Fruit fly (Drosophila melanogaster) whole organism, pupa: ENCODE results near the gene Rpn7.

Experiments
- CG10348 ChIP-seq: fragments of 200-800 bp; sonication (Bioruptor generic); IDR thresholded peaks from 2 replicates; pipeline ENCODE4 v1.3.6; 2022; ENCODE audit warnings: missing biosample characterization, missing genetic modification characterization
- CG12605 ChIP-seq: fragments of 200-800 bp; sonication (Bioruptor generic); IDR thresholded peaks from 2 replicates; pipeline ENCODE4 v1.3.6; 2022; ENCODE audit warnings: missing biosample characterization, missing genetic modification characterization
- CG13204 ChIP-seq: fragments of 200-800 bp; sonication (Bioruptor generic); optimal IDR thresholded peaks from 2 replicates; lab custom pipeline; 2018; ENCODE audit warnings: missing biosample characterization, mild to moderate bottlenecking, missing genetic modification characterization, moderate library complexity
- CG14655 ChIP-seq: fragments of 200-800 bp; sonication (Bioruptor generic); optimal IDR thresholded peaks from 3 replicates; lab custom pipeline; 2017; ENCODE audit warnings: mild to moderate bottlenecking, missing biosample characterization, missing genetic modification reagents, missing genetic modification characterization
- CG15710 ChIP-seq: fragments of 200-800 bp; sonication (Bioruptor generic); optimal IDR thresholded peaks from 2 replicates; lab custom pipeline; 2018; ENCODE audit warnings: missing biosample characterization, mild to moderate bottlenecking, missing genetic modification characterization, moderate library complexity
- CG17806 ChIP-seq: fragments of 200-800 bp; sonication (Bioruptor generic); optimal IDR thresholded peaks from 2 replicates; lab custom pipeline; 2018; ENCODE audit warnings: missing biosample characterization, mild to moderate bottlenecking, missing genetic modification characterization, moderate library complexity
- CG32121 ChIP-seq: fragments of 200-800 bp; sonication (Bioruptor generic); IDR thresholded peaks from 2 replicates; pipeline ENCODE4 v1.3.6; 2022; ENCODE audit warnings: missing biosample characterization, missing genetic modification characterization
- CG34367 ChIP-seq: fragments of 200-800 bp; sonication (Bioruptor generic); optimal IDR thresholded peaks from 2 replicates; lab custom pipeline; 2018; ENCODE audit warnings: missing biosample characterization, mild to moderate bottlenecking, missing genetic modification characterization
- CG4496 ChIP-seq: fragments of 200-800 bp; sonication (Bioruptor generic); IDR thresholded peaks from 3 replicates; pipeline ENCODE4 v1.3.6; 2022; ENCODE audit warnings: missing biosample characterization, missing genetic modification characterization
- CG8159 ChIP-seq: fragments of 200-800 bp; sonication (Bioruptor generic); optimal IDR thresholded peaks from 3 replicates; lab custom pipeline; 2018; ENCODE audit warnings: missing biosample characterization, mild to moderate bottlenecking, missing genetic modification characterization, moderate library complexity
- CG8301 ChIP-seq: fragments of 200-800 bp; sonication (Bioruptor generic); optimal IDR thresholded peaks from 2 replicates; lab custom pipeline; 2018; ENCODE audit warnings: missing biosample characterization, mild to moderate bottlenecking, missing genetic modification characterization
- CG9948 ChIP-seq: fragments of 200-800 bp; sonication (Bioruptor generic); optimal IDR thresholded peaks from 2 replicates; lab custom pipeline; 2018; ENCODE audit warnings: missing biosample characterization, mild to moderate bottlenecking, missing genetic modification characterization, moderate library complexity
- D1 ChIP-seq: fragments of 200-800 bp; sonication (Bioruptor generic); optimal IDR thresholded peaks from 2 replicates; lab custom pipeline; 2018; ENCODE audit warnings: missing biosample characterization, mild to moderate bottlenecking, missing genetic modification characterization, moderate library complexity
- EcR ChIP-seq: fragments of 200-800 bp; sonication (Bioruptor generic); optimal IDR thresholded peaks from 3 replicates; lab custom pipeline; 2019; ENCODE audit warnings: missing biosample characterization, missing genetic modification characterization, mild to moderate bottlenecking, moderate library complexity, missing genetic modification reagents
- Ets98B ChIP-seq: fragments of 200-800 bp; sonication (Bioruptor generic); IDR thresholded peaks from 2 replicates; pipeline ENCODE4 v1.3.6; 2022; ENCODE audit warnings: missing biosample characterization, missing genetic modification characterization
- Pif1A ChIP-seq: fragments of 200-800 bp; sonication (Bioruptor generic); optimal IDR thresholded peaks from 3 replicates; lab custom pipeline; 2016; ENCODE audit warnings: missing biosample characterization, missing genetic modification characterization
- Pif1B ChIP-seq: fragments of 200-800 bp; sonication (Bioruptor generic); optimal IDR thresholded peaks from 3 replicates; lab custom pipeline; 2016; ENCODE audit warnings: missing biosample characterization, missing genetic modification characterization
- Snoo ChIP-seq: fragments of 200-800 bp; sonication (Bioruptor generic); optimal IDR thresholded peaks from 3 replicates; lab custom pipeline; 2017; ENCODE audit warnings: missing biosample characterization, mild to moderate bottlenecking, missing genetic modification characterization, inconsistent platforms
- fd96Ca ChIP-seq: fragments of 200-800 bp; sonication (Bioruptor generic); IDR thresholded peaks from 3 replicates; pipeline ENCODE4 v1.3.6; 2022; ENCODE audit warnings: missing biosample characterization, missing genetic modification characterization
- gl ChIP-seq: fragments of 200-800 bp; sonication (Bioruptor generic); optimal IDR thresholded peaks from 2 replicates; lab custom pipeline; 2018; ENCODE audit warnings: missing biosample characterization, mild to moderate bottlenecking, missing genetic modification characterization
- rn ChIP-seq: fragments of 200-800 bp; sonication (Bioruptor generic); IDR thresholded peaks from 2 replicates; pipeline ENCODE4 v1.3.6; 2022; ENCODE audit warnings: missing biosample characterization, missing genetic modification characterization

Rpn7 gene

DNA sequence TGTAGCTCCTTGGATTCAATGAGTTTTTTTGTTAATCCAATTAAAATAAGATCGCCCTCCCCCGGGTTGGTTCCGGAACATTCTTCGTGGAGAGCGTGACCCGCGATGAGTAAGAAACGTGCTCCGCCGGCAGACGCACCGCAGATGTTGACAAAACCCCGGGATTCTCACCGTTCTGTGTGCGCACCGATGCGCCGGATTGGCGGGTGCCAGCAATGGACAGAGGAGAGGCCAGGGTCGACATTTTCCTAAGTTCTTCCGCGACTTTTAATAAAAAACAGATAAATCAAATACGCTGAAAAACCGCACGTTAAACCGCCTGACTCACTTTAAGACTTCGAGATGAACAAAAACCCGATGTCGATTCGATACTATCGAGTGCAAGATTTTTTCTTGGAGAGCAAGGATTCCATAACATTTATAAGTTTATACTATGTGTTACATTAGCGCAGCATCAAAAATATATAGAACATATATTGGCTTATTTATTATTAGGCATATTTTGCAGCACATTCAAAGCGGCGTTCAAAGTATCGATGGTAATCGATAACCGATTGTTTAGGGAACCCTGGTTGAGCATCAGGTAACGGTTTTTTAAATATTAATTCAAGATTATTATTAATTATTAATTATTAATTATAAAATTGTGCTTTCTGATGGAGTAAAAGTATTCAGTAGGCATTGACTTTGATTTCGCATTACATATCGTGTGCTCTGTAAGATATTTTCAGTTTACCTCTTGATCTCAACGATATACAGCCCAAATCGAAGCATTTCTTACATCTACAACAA is 29.4 kb upstream of the Rpn7 start, which contains the start of the genes CCT1 and tHMG1:
TSS of gene CCT1 (minus strand) at position 352 of the 792 bp plus-strand sequence.
TSS of gene tHMG1 (plus strand) at position 742 of the 792 bp plus-strand sequence.
- no peak for TF ChIP-seq CG14655
- no peak for TF ChIP-seq CG8159 (tag; lab: Kevin White, UChicago)
- no peak for TF ChIP-seq Pif1A (GFP tag; lab: Kevin White, UChicago)
- no peak for TF ChIP-seq Snoo (tag; lab: Kevin White, UChicago)
- TF ChIP-seq CG32121 (GFP tag; lab: Robert Waterston, UW) = no peak
- TF ChIP-seq CG17806 (tag; lab: Kevin White, UChicago) = no peak
- no peak for TF ChIP-seq CG8301
- no peak for TF ChIP-seq CG13204 (GFP tag; lab: Kevin White, UChicago)
- no peak for TF ChIP-seq D1 (tag; lab: Kevin White, UChicago)
- TF ChIP-seq, all 21 proteins: peak for 0

DNA sequence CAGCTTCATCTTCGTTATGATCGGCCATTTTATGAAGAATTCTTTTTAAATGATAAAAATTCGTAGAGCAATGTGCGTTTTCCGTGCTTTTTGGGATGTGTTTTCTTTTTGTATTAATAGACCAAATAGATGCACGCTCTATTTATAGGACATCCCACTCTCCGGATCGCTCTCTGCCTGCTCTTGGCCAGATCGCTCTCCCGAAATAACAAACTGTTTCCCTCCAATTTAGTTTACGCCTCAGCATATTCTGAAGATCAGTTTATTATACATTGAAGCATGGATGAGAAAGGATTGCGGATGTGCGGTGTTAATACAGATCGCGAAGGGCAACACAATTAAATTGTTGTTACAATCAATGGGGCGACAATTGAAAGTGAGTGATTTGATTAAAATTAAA is 27.0 kb upstream of the Rpn7 start, which contains the start of gene CG5376:
TSS of gene CG5376 (minus strand) at position 101 of the 400 bp plus-strand sequence.
- no peak for TF ChIP-seq CG14655
- TF ChIP-seq Pif1A (GFP tag; lab: Kevin White, UChicago) = no peak
- no peak for TF ChIP-seq CG13204 (GFP tag; lab: Kevin White, UChicago)
- no peak for TF ChIP-seq CG17806 (tag; lab: Kevin White, UChicago)
- TF ChIP-seq rn (GFP tag; lab: Robert Waterston, UW) = no peak
- no peak for TF ChIP-seq CG10348
- no peak for TF ChIP-seq CG15710 (tag; lab: Kevin White, UChicago)
- TF ChIP-seq D1 (tag; lab: Kevin White, UChicago) = no peak
- TF ChIP-seq, all 21 proteins: peak for 0

dm6 chr3R:22487037-22487492 is 25.2 kb upstream of the Rpn7 start, which contains the start of gene Pfdn5:
Pfdn5 (plus strand) TSS chr3R:22487039.
- TF ChIP-seq Ets98B (GFP tag; lab: Robert Waterston, UW) (no peak), CG13204 (GFP tag; lab: Kevin White, UChicago) (no peak), CG32121 (GFP tag; lab: Robert Waterston, UW) (no peak), rn (GFP tag; lab: Robert Waterston, UW) (no peak), CG34367 (tag; lab: Kevin White, UChicago) (no peak), fd96Ca (GFP tag; lab: Robert Waterston, UW) (no peak), CG15710 (tag; lab: Kevin White, UChicago) (no peak), Pif1A (GFP tag; lab: Kevin White, UChicago) (no peak)

DNA sequence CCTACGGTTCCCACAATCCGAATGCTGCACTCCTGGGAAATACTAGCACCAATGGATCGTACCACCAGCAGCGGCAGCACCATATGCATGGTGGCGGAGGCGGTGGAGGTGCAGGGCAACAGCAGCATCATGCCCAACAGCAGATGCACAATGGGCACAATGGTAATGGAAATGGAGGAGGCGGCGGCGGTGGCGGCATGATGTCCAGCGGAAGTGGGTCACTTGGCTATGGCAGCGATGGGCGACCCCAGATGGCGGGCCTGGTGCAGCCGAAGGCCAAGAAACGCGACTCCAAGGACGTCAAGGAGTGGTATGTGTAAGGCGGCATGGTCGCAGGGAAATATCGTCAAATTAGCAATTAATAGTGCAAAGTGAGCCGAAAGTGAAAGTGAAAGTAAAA is 21.7 kb upstream of the Rpn7 start:
- no peak for TF ChIP-seq D1 (tag; lab: Kevin White, UChicago)
- TF ChIP-seq fd96Ca (GFP tag; lab: Robert Waterston, UW) = no peak

DNA sequence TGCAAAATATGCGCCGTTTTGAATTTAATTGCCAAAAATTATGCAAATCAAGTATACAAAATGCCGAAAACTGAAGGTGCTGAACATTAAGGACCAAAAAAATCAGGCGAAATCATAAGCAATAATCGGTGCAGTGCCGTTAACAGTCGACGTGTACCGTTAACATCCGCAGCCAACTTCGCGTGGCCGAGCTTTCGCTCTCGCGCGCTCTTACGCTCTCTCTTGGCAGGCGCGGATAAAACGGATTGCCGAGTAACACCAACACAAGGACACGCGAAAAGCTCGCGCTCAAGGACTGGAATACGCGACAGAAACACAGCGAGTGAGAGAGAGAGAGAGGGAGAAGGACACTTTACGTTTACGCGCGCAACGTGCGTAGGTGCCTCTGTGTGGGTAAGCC is 8.2 kb upstream of the Rpn7 start:
- TF ChIP-seq Ets98B (GFP tag; lab: Robert Waterston, UW) = no peak
- TF ChIP-seq CG32121 (GFP tag; lab: Robert Waterston, UW) = no peak
- no peak for TF ChIP-seq gl (tag; lab: Kevin White, UChicago)
- TF ChIP-seq CG4496 (GFP tag; lab: Robert Waterston, UW) = no peak
- TF ChIP-seq CG15710 (tag; lab: Kevin White, UChicago) = no peak
- TF ChIP-seq EcR (GFP tag; lab: Kevin White, UChicago) = no peak
- no peak for TF ChIP-seq CG10348
- TF ChIP-seq, all 21 proteins: peak for 0

dm6 chr3R:22468829-22469487 is 7.1 kb upstream of the Rpn7 start:
- TF ChIP-seq CG13204 (GFP tag; lab: Kevin White, UChicago) = no peak
- peak; percentile 71 for TF ChIP-seq CG15710 (tag; lab: Kevin White, UChicago)
- peak; percentile 65 for TF ChIP-seq CG9948
- peak; percentile 60 for TF ChIP-seq Ets98B (GFP tag; lab: Robert Waterston, UW)
- peak; percentile 47 for TF ChIP-seq Pif1B
- TF ChIP-seq CG12605 = peak; percentile 48; the same call in 1 of the 2 replicates
- peak; percentile 55 for TF ChIP-seq CG34367 (tag; lab: Kevin White, UChicago)
- TF ChIP-seq CG14655 = no peak
- TF ChIP-seq CG32121 (GFP tag; lab: Robert Waterston, UW) = peak; percentile 36; the same call in 1 of the 2 replicates
- no peak for TF ChIP-seq CG17806 (tag; lab: Kevin White, UChicago)
- TF ChIP-seq CG8159 (tag; lab: Kevin White, UChicago) = peak; percentile 78
- peak; percentile 77 for TF ChIP-seq fd96Ca (GFP tag; lab: Robert Waterston, UW)
- peak; percentile 77 for TF ChIP-seq CG4496 (GFP tag; lab: Robert Waterston, UW)
